Fruit fly (Drosophila melanogaster) whole organism, embryonic: ENCODE results near the gene CG32767.
A peak's percentile ranks its signal among the peaks of the same experiment; 100 is the strongest.

ENCODE experiments used
- Atf-2 ChIP-seq: fragments of 200-800 bp; sonication (Bioruptor generic); optimal IDR thresholded peaks from 2 replicates; lab custom pipeline; 2016; ENCODE audit warnings: missing biosample characterization, missing genetic modification characterization
- Atf3 ChIP-seq: fragments of 200-800 bp; sonication (Bioruptor generic); optimal IDR thresholded peaks from 3 replicates; lab custom pipeline; 2016; ENCODE audit warnings: missing biosample characterization, missing genetic modification characterization
- CG10147 ChIP-seq: fragments of 200-800 bp; sonication (Bioruptor generic); optimal IDR thresholded peaks from 2 replicates; lab custom pipeline; 2019; ENCODE audit warnings: missing biosample characterization, mild to moderate bottlenecking, missing genetic modification characterization, moderate library complexity
- CG10274 ChIP-seq: fragments of 200-800 bp; sonication (Bioruptor generic); optimal IDR thresholded peaks from 3 replicates; lab custom pipeline; 2017; ENCODE audit warnings: missing biosample characterization, mild to moderate bottlenecking, missing genetic modification characterization
- CG11560 ChIP-seq: fragments of 200-800 bp; sonication (Bioruptor generic); IDR thresholded peaks from 3 replicates; pipeline ENCODE4 v1.3.6; 2022; ENCODE audit warnings: missing biosample characterization, missing genetic modification characterization
- CG11695 ChIP-seq: fragments of 200-800 bp; sonication (Bioruptor generic); IDR thresholded peaks from 3 replicates; pipeline ENCODE4 v1.3.6; 2022; ENCODE audit warnings: missing biosample characterization, missing genetic modification characterization
- CG11723 ChIP-seq: fragments of 200-800 bp; sonication (Bioruptor generic); optimal IDR thresholded peaks from 2 replicates; lab custom pipeline; 2017; ENCODE audit warnings: missing biosample characterization, mild to moderate bottlenecking, missing genetic modification characterization
- CG13894 ChIP-seq: fragments of 200-800 bp; sonication (Bioruptor generic); optimal IDR thresholded peaks from 3 replicates; lab custom pipeline; 2018; ENCODE audit warnings: missing biosample characterization, mild to moderate bottlenecking, missing genetic modification characterization, moderate library complexity
- CG14667 ChIP-seq: fragments of 200-800 bp; sonication (Bioruptor generic); IDR thresholded peaks from 2 replicates; pipeline ENCODE4 v1.3.6; 2022; ENCODE audit warnings: missing biosample characterization, missing genetic modification characterization
- CG15269 ChIP-seq: fragments of 200-800 bp; sonication (Bioruptor generic); optimal IDR thresholded peaks from 2 replicates; lab custom pipeline; 2018; ENCODE audit warnings: missing biosample characterization, mild to moderate bottlenecking, missing genetic modification characterization, moderate library complexity
- CG17328 ChIP-seq: fragments of 200-800 bp; sonication (Bioruptor generic); IDR thresholded peaks from 2 replicates; pipeline ENCODE4 v1.3.6; 2022; ENCODE audit warnings: missing biosample characterization, missing genetic modification characterization
- CG18599 ChIP-seq: fragments of 200-800 bp; sonication (Bioruptor generic); optimal IDR thresholded peaks from 3 replicates; lab custom pipeline; 2017; ENCODE audit warnings: missing biosample characterization, missing genetic modification characterization, mild to moderate bottlenecking, moderate library complexity, missing genetic modification reagents
- CG30020 ChIP-seq: fragments of 200-800 bp; optimal IDR thresholded peaks from 2 replicates; lab custom pipeline; 2019; ENCODE audit warnings: missing biosample characterization, mild to moderate bottlenecking, missing genetic modification characterization, moderate library complexity
- CG32767 ChIP-seq: fragments of 200-800 bp; sonication (Bioruptor generic); IDR thresholded peaks from 2 replicates; pipeline ENCODE4 v1.3.6; 2022; ENCODE audit warnings: missing biosample characterization, missing genetic modification characterization
- CG32772 ChIP-seq: fragments of 200-800 bp; sonication (Bioruptor generic); IDR thresholded peaks from 2 replicates; pipeline ENCODE4 v1.3.6; 2022; ENCODE audit warnings: missing biosample characterization, missing genetic modification characterization
- CG3995 ChIP-seq: fragments of 200-800 bp; sonication (Bioruptor generic); optimal IDR thresholded peaks from 3 replicates; lab custom pipeline; 2016; ENCODE audit warnings: missing biosample characterization, missing genetic modification characterization
- CG4617 ChIP-seq: fragments of 200-800 bp; sonication (Bioruptor generic); optimal IDR thresholded peaks from 3 replicates; lab custom pipeline; 2016; ENCODE audit warnings: missing biosample characterization, missing genetic modification characterization, borderline replicate concordance
- CG4730 ChIP-seq: fragments of 200-800 bp; sonication (Bioruptor generic); IDR thresholded peaks from 2 replicates; pipeline ENCODE4 v1.3.6; 2022; ENCODE audit warnings: missing biosample characterization, missing genetic modification characterization
- CG4854 ChIP-seq: fragments of 200-800 bp; sonication (Bioruptor generic); optimal IDR thresholded peaks from 2 replicates; lab custom pipeline; 2016; ENCODE audit warnings: missing biosample characterization, missing genetic modification characterization, inconsistent platforms
- CG5953 ChIP-seq: fragments of 200-800 bp; sonication (Bioruptor generic); IDR thresholded peaks from 2 replicates; pipeline ENCODE4 v1.3.6; 2022; ENCODE audit warnings: missing biosample characterization, missing genetic modification characterization
- CG7271 ChIP-seq: fragments of 200-800 bp; sonication (Bioruptor generic); optimal IDR thresholded peaks from 2 replicates; lab custom pipeline; 2018; ENCODE audit warnings: missing biosample characterization, mild to moderate bottlenecking, missing genetic modification characterization, moderate library complexity
- CG7987 ChIP-seq: fragments of 200-800 bp; sonication (Bioruptor generic); optimal IDR thresholded peaks from 2 replicates; lab custom pipeline; 2018; ENCODE audit warnings: missing biosample characterization, mild to moderate bottlenecking, missing genetic modification characterization, moderate library complexity
- CG8281 ChIP-seq: fragments of 200-800 bp; sonication (Bioruptor generic); optimal IDR thresholded peaks from 2 replicates; lab custom pipeline; 2018; ENCODE audit warnings: missing biosample characterization, mild to moderate bottlenecking, missing genetic modification characterization, moderate library complexity
- CG8478 ChIP-seq: fragments of >200 bp; optimal IDR thresholded peaks from 2 replicates; lab custom pipeline; 2018
- Camta ChIP-seq: fragments of 200-800 bp; sonication (Bioruptor generic); optimal IDR thresholded peaks from 2 replicates; lab custom pipeline; 2016; ENCODE audit warnings: missing biosample characterization, missing genetic modification characterization
- ERR ChIP-seq: fragments of 200-800 bp; sonication (Bioruptor generic); optimal IDR thresholded peaks from 2 replicates; lab custom pipeline; 2016; ENCODE audit warnings: missing biosample characterization, missing genetic modification characterization
- GATAe ChIP-seq: fragments of 200-800 bp; sonication (Bioruptor generic); conservative IDR thresholded peaks from 2 replicates; pipeline ENCODE4 v1.3.6; 2022; ENCODE audit warnings: missing biosample characterization, missing genetic modification characterization
- HLH4C ChIP-seq: fragments of 200-800 bp; sonication (Bioruptor generic); IDR thresholded peaks from 3 replicates; pipeline ENCODE4 v1.3.6; 2022; ENCODE audit warnings: missing biosample characterization, missing genetic modification characterization; ENCODE audit not compliant: partially characterized antibody
- Myb ChIP-seq: fragments of 200-800 bp; sonication (Bioruptor generic); optimal IDR thresholded peaks from 2 replicates; lab custom pipeline; 2016; ENCODE audit warnings: missing biosample characterization, missing genetic modification characterization
- NFAT ChIP-seq: fragments of 200-800 bp; sonication (Bioruptor generic); IDR thresholded peaks from 2 replicates; pipeline ENCODE4 v1.3.6; 2022; ENCODE audit warnings: missing biosample characterization, missing genetic modification characterization
- Rx ChIP-seq: fragments of 200-800 bp; sonication (Bioruptor generic); IDR thresholded peaks from 2 replicates; pipeline ENCODE4 v1.3.6; 2022; ENCODE audit warnings: missing biosample characterization, missing genetic modification characterization
- Sox102F ChIP-seq: fragments of 200-800 bp; sonication (Bioruptor generic); optimal IDR thresholded peaks from 2 replicates; lab custom pipeline; 2018; ENCODE audit warnings: missing biosample characterization, mild to moderate bottlenecking, missing genetic modification characterization, moderate library complexity
- Xrp1 ChIP-seq: fragments of 200-800 bp; sonication (Bioruptor generic); IDR thresholded peaks from 2 replicates; pipeline ENCODE4 v1.3.6; 2022; ENCODE audit warnings: missing biosample characterization, missing genetic modification characterization
- ab ChIP-seq: fragments of 200-800 bp; sonication (Bioruptor generic); optimal IDR thresholded peaks from 2 replicates; lab custom pipeline; 2016; ENCODE audit warnings: missing biosample characterization, missing genetic modification characterization
- ara ChIP-seq: fragments of 200-800 bp; sonication (Bioruptor generic); IDR thresholded peaks from 2 replicates; pipeline ENCODE4 v1.3.6; 2022; ENCODE audit warnings: missing biosample characterization, missing genetic modification characterization
- az2 ChIP-seq: fragments of 200-800 bp; sonication (Bioruptor generic); optimal IDR thresholded peaks from 3 replicates; lab custom pipeline; 2016; ENCODE audit warnings: missing biosample characterization, missing genetic modification characterization
- bigmax ChIP-seq: fragments of 200-800 bp; sonication (Bioruptor generic); optimal IDR thresholded peaks from 2 replicates; lab custom pipeline; 2018; ENCODE audit warnings: missing biosample characterization, mild to moderate bottlenecking, missing genetic modification characterization
- br ChIP-seq: fragments of >200 bp; optimal IDR thresholded peaks from 2 replicates; lab custom pipeline; 2017
- disco-r ChIP-seq: fragments of 200-800 bp; sonication (Bioruptor generic); optimal IDR thresholded peaks from 2 replicates; lab custom pipeline; 2016; ENCODE audit warnings: missing biosample characterization, missing genetic modification characterization
- dmrt99B ChIP-seq: fragments of 200-800 bp; sonication (Bioruptor generic); optimal IDR thresholded peaks from 2 replicates; lab custom pipeline; 2018; ENCODE audit warnings: missing biosample characterization, mild to moderate bottlenecking, missing genetic modification characterization, moderate library complexity
- gce ChIP-seq: fragments of 200-800 bp; sonication (Bioruptor generic); IDR thresholded peaks from 3 replicates; pipeline ENCODE4 v1.3.6; 2022; ENCODE audit warnings: missing biosample characterization, missing genetic modification characterization
- gcm2 ChIP-seq: fragments of 200-800 bp; sonication (Bioruptor generic); optimal IDR thresholded peaks from 2 replicates; lab custom pipeline; 2016; ENCODE audit warnings: missing biosample characterization, missing genetic modification characterization
- grau ChIP-seq: fragments of 200-800 bp; optimal IDR thresholded peaks from 3 replicates; lab custom pipeline; 2019; ENCODE audit warnings: missing biosample characterization, mild to moderate bottlenecking, missing genetic modification characterization, moderate library complexity
- hb ChIP-seq: fragments of 200-800 bp; sonication (Bioruptor generic); IDR thresholded peaks from 3 replicates; pipeline ENCODE4 v1.3.6; 2022; ENCODE audit warnings: missing biosample characterization, missing genetic modification characterization; ENCODE audit not compliant: partially characterized antibody
- nerfin-2 ChIP-seq: fragments of 200-800 bp; sonication (Bioruptor generic); IDR thresholded peaks from 2 replicates; pipeline ENCODE4 v1.3.6; 2022; ENCODE audit warnings: missing biosample characterization, missing genetic modification characterization; ENCODE audit not compliant: partially characterized antibody
- onecut ChIP-seq: fragments of 200-800 bp; sonication (Bioruptor generic); IDR thresholded peaks from 2 replicates; pipeline ENCODE4 v1.3.6; 2022; ENCODE audit warnings: missing biosample characterization, missing genetic modification characterization
- rib ChIP-seq: fragments of 200-800 bp; sonication (Bioruptor generic); IDR thresholded peaks from 2 replicates; pipeline ENCODE4 v1.3.6; 2022; ENCODE audit warnings: missing biosample characterization, missing genetic modification characterization
- shn ChIP-seq: fragments of 200-800 bp; sonication (Bioruptor generic); optimal IDR thresholded peaks from 3 replicates; lab custom pipeline; 2016; ENCODE audit warnings: missing biosample characterization, missing genetic modification characterization
- slp2 ChIP-seq: fragments of 200-800 bp; sonication (Bioruptor generic); optimal IDR thresholded peaks from 2 replicates; lab custom pipeline; 2016; ENCODE audit warnings: missing biosample characterization, missing genetic modification characterization
- tna ChIP-seq: fragments of 200-800 bp; sonication (Bioruptor generic); IDR thresholded peaks from 2 replicates; pipeline ENCODE4 v1.3.6; 2022; ENCODE audit warnings: missing biosample characterization, missing genetic modification characterization; ENCODE audit not compliant: partially characterized antibody
- tx ChIP-seq: fragments of 200-800 bp; sonication (Bioruptor generic); optimal IDR thresholded peaks from 2 replicates; lab custom pipeline; 2016; ENCODE audit warnings: missing biosample characterization, missing genetic modification characterization
- zen ChIP-seq: fragments of 200-800 bp; sonication (Bioruptor generic); optimal IDR thresholded peaks from 3 replicates; lab custom pipeline; 2018; ENCODE audit warnings: missing biosample characterization, mild to moderate bottlenecking, missing genetic modification characterization, moderate library complexity

The CG32767 gene

dm6 chrX:5093924-5094323, 9.4 kb upstream of the CG32767 start (continued):
- peak; percentile 45 for TF ChIP-seq slp2
- TF ChIP-seq CG11695 (GFP tag; lab: Robert Waterston, UW) = peak; percentile 84
- peak; percentile 58 for TF ChIP-seq onecut
- 0 out of 2 replicates have a peak, but pooled peaks have one; percentile 42 for TF ChIP-seq CG5953
- no peak for TF ChIP-seq CG30020 (tag; lab: Kevin White, UChicago)
- peak; percentile 66; the same call in 1 of the 2 replicates for TF ChIP-seq CG32772 (GFP tag; lab: Robert Waterston, UW)
- TF ChIP-seq CG8478 = no peak
- TF ChIP-seq Xrp1 (GFP tag; lab: Robert Waterston, UW) = peak; percentile 81
- peak; percentile 35 for TF ChIP-seq Atf-2 (GFP tag; lab: Kevin White, UChicago)
- TF ChIP-seq CG10147 (GFP tag; lab: Kevin White, UChicago) = peak; percentile 74
- TF ChIP-seq gce (GFP tag; lab: Robert Waterston, UW) = peak; percentile 75; the same call in 2 of the 3 replicates
- TF ChIP-seq CG13894 (tag; lab: Kevin White, UChicago) = peak; percentile 36
- peak; percentile 15 for TF ChIP-seq CG10274 (GFP tag; lab: Kevin White, UChicago)
- TF ChIP-seq HLH4C (GFP tag; lab: Robert Waterston, UW) = no peak
- TF ChIP-seq tna = no peak
- no peak for TF ChIP-seq CG7987
- TF ChIP-seq CG11560 = no peak
- peak; percentile 53 for TF ChIP-seq tx
- TF ChIP-seq dmrt99B = peak; percentile 84
- no peak for TF ChIP-seq ERR (GFP tag; lab: Kevin White, UChicago)
- peak; percentile 91 for TF ChIP-seq CG18599 (GFP tag; lab: Kevin White, UChicago)
- TF ChIP-seq CG11723 (GFP tag; lab: Kevin White, UChicago) = peak; percentile 14
- peak; percentile 58 for TF ChIP-seq az2 (GFP tag; lab: Kevin White, UChicago)
- no peak for TF ChIP-seq CG7271
- peak; percentile 22 for TF ChIP-seq disco-r (GFP tag; lab: Kevin White, UChicago)
- no peak for TF ChIP-seq nerfin-2 (GFP tag; lab: Robert Waterston, UW)
- peak; percentile 18; the same call in 1 of the 2 replicates for TF ChIP-seq NFAT (GFP tag; lab: Robert Waterston, UW)
- no peak for TF ChIP-seq CG4854 (GFP tag; lab: Kevin White, UChicago)
- TF ChIP-seq grau (tag; lab: Kevin White, UChicago) = peak; percentile 73
- peak; percentile 18 for TF ChIP-seq CG8281 (tag; lab: Kevin White, UChicago)
- no peak for TF ChIP-seq hb
- peak; percentile 9 for TF ChIP-seq CG4617 (GFP tag; lab: Kevin White, UChicago)
- TF ChIP-seq br (lab: Kevin White, UChicago) = no peak
- TF ChIP-seq CG3995 (GFP tag; lab: Kevin White, UChicago) = no peak
- TF ChIP-seq GATAe (GFP tag; lab: Robert Waterston, UW) = no peak
- TF ChIP-seq Atf3 (GFP tag; lab: Kevin White, UChicago) = no peak
- TF ChIP-seq shn (GFP tag; lab: Kevin White, UChicago) = peak; percentile 44
- TF ChIP-seq Rx (GFP tag; lab: Robert Waterston, UW) = peak; percentile 62
- TF ChIP-seq Myb (GFP tag; lab: Kevin White, UChicago) = peak; percentile 50
- peak; percentile 67 for TF ChIP-seq CG15269 (tag; lab: Kevin White, UChicago)
- peak; percentile 74 for TF ChIP-seq CG17328 (GFP tag; lab: Robert Waterston, UW)
- TF ChIP-seq ab (GFP tag; lab: Kevin White, UChicago) = no peak
- peak; percentile 59; the same call in 1 of the 2 replicates for TF ChIP-seq CG32767 (GFP tag; lab: Robert Waterston, UW)
- no peak for TF ChIP-seq gcm2 (GFP tag; lab: Kevin White, UChicago)
- peak; percentile 39; the same call in 1 of the 2 replicates for TF ChIP-seq CG14667 (GFP tag; lab: Robert Waterston, UW)
- peak; percentile 77 for TF ChIP-seq Sox102F (GFP tag; lab: Kevin White, UChicago)
- no peak for TF ChIP-seq bigmax
- no peak for TF ChIP-seq zen (tag; lab: Kevin White, UChicago)
- TF ChIP-seq CG4730 = peak; percentile 55
- TF ChIP-seq Camta (GFP tag; lab: Kevin White, UChicago) = peak; percentile 36
- TF ChIP-seq rib (GFP tag; lab: Robert Waterston, UW) = peak; percentile 59; the same call in 1 of the 2 replicates
- TF ChIP-seq ara (GFP tag; lab: Robert Waterston, UW) = peak; percentile 24; the same call in 1 of the 2 replicates
